Worm (Caenorhabditis elegans) whole organism, young adult: ENCODE results near the gene idpa-2.
A peak's percentile ranks its signal among the peaks of the same experiment; 100 is the strongest.

Experiments
- B0336.3 ChIP-seq: fragments of 200-800 bp; sonication (Bioruptor generic); IDR thresholded peaks from 2 replicates; pipeline ENCODE4 v1.3.6; 2022; ENCODE audit warnings: missing genetic modification characterization, missing compliant biosample characterization
- F39B2.1 ChIP-seq: fragments of 200-800 bp; sonication (Bioruptor generic); IDR thresholded peaks from 2 replicates; pipeline ENCODE4 v1.3.6; 2022; ENCODE audit warnings: missing genetic modification reagents, missing genetic modification characterization, missing compliant biosample characterization
- F52B5.7 ChIP-seq: sonication (generic microtip); optimal IDR thresholded peaks from 2 replicates; lab custom pipeline; 2016; ENCODE audit warnings: mild to moderate bottlenecking, missing genetic modification characterization, missing compliant biosample characterization
- Y53F4B.3 ChIP-seq: fragments of 200-800 bp; sonication (Bioruptor generic); IDR thresholded peaks from 2 replicates; pipeline ENCODE4 v1.3.6; 2022; ENCODE audit warnings: missing genetic modification reagents, missing genetic modification characterization, missing compliant biosample characterization
- Y53G8AR.9 ChIP-seq: fragments of 200-800 bp; sonication (Bioruptor generic); conservative IDR thresholded peaks from 2 replicates; pipeline ENCODE4 v1.3.6; 2022; ENCODE audit warnings: missing genetic modification reagents, missing genetic modification characterization, missing compliant biosample characterization
- Y67H2A.10 ChIP-seq: fragments of 200-800 bp; sonication (Bioruptor generic); conservative IDR thresholded peaks from 2 replicates; pipeline ENCODE4 v1.3.6; 2022; ENCODE audit warnings: missing genetic modification reagents, missing genetic modification characterization, missing compliant biosample characterization
- ZK185.1 ChIP-seq: sonication (generic microtip); optimal IDR thresholded peaks from 2 replicates; lab custom pipeline; 2016; ENCODE audit warnings: mild to moderate bottlenecking, missing genetic modification characterization, missing compliant biosample characterization; ENCODE audit not compliant: poor library complexity, severe bottlenecking
- ama-1 ChIP-seq, 3 experiments: fragments of 150-350 bp in 1 of 3; sonication (generic microtip) in 2 of 3; optimal IDR thresholded peaks; 2 replicates each; lab custom pipeline; 2014 to 2018; ENCODE audit warnings: missing biosample characterization in 2 of 3, missing genetic modification characterization in 2 of 3, missing genetic modification reagents in 2 of 3
- aptf-2 ChIP-seq: fragments of 200-800 bp; sonication (Bioruptor generic); conservative IDR thresholded peaks from 2 replicates; pipeline ENCODE4 v1.3.6; 2022; ENCODE audit warnings: missing genetic modification reagents, missing genetic modification characterization, missing compliant biosample characterization
- cebp-1 ChIP-seq, 2 experiments: fragments of 200-800 bp in 1 of 2; sonication (Bioruptor generic) in 1 of 2; sonication (generic microtip) in 1 of 2; IDR thresholded peaks in 1 of 2; optimal IDR thresholded peaks in 1 of 2; 2 replicates each; pipeline versions ENCODE4 v1.3.6 to Lab custom; 2017 to 2022; ENCODE audit warnings: missing compliant biosample characterization in 2 of 2, missing genetic modification characterization in 2 of 2, mild to moderate bottlenecking in 1 of 2, missing genetic modification reagents in 1 of 2, moderate library complexity in 1 of 2
- dox-1 ChIP-seq: fragments of 200-800 bp; sonication (Bioruptor generic); IDR thresholded peaks from 2 replicates; pipeline ENCODE4 v1.3.6; 2022; ENCODE audit warnings: missing genetic modification reagents, missing genetic modification characterization, missing compliant biosample characterization
- fkh-3 ChIP-seq: sonication (generic microtip); optimal IDR thresholded peaks from 2 replicates; lab custom pipeline; 2016; ENCODE audit warnings: mild to moderate bottlenecking, missing genetic modification characterization, missing compliant biosample characterization
- hlh-12 ChIP-seq: sonication (generic microtip); optimal IDR thresholded peaks from 2 replicates; lab custom pipeline; 2016; ENCODE audit warnings: missing genetic modification characterization, missing compliant biosample characterization
- hmg-1.2 ChIP-seq: fragments of 200-800 bp; sonication (Bioruptor generic); IDR thresholded peaks from 2 replicates; pipeline ENCODE4 v1.3.6; 2022; ENCODE audit warnings: missing genetic modification reagents, missing genetic modification characterization, missing compliant biosample characterization
- hrde-1 ChIP-seq: sonication (generic microtip); optimal IDR thresholded peaks from 2 replicates; lab custom pipeline; 2016; ENCODE audit warnings: missing genetic modification characterization, mild to moderate bottlenecking, missing compliant biosample characterization, moderate library complexity, missing genotype, missing genetic modification reagents, borderline replicate concordance
- let-607 ChIP-seq, 2 experiments: fragments of 200-800 bp in 1 of 2; sonication (Bioruptor generic) in 1 of 2; sonication (generic microtip) in 1 of 2; optimal IDR thresholded peaks; 2 replicates each; lab custom pipeline; 2016 to 2018; ENCODE audit warnings: mild to moderate bottlenecking in 2 of 2, missing compliant biosample characterization in 2 of 2, missing genetic modification characterization in 2 of 2, moderate library complexity in 2 of 2, missing genotype in 1 of 2
- lin-26 ChIP-seq: fragments of 200-800 bp; sonication (Bioruptor generic); IDR thresholded peaks from 2 replicates; pipeline ENCODE4 v1.3.6; 2022; ENCODE audit warnings: missing genetic modification reagents, missing genetic modification characterization, missing compliant biosample characterization
- madf-6 ChIP-seq: fragments of 200-800 bp; sonication (Bioruptor generic); IDR thresholded peaks from 2 replicates; pipeline ENCODE4 v1.3.6; 2022; ENCODE audit warnings: missing genetic modification reagents, missing genetic modification characterization, missing compliant biosample characterization
- nfya-1 ChIP-seq: sonication (generic microtip); optimal IDR thresholded peaks from 2 replicates; lab custom pipeline; 2017; ENCODE audit warnings: antibody characterized with exemption, missing compliant biosample characterization, missing genetic modification characterization, borderline replicate concordance; ENCODE audit not compliant: insufficient read depth
- nfyb-1 ChIP-seq: fragments of 200-800 bp; sonication (Bioruptor generic); IDR thresholded peaks from 2 replicates; pipeline ENCODE4 v1.3.6; 2022; ENCODE audit warnings: missing genetic modification reagents, missing genetic modification characterization, missing compliant biosample characterization
- nhr-179 ChIP-seq: sonication (generic microtip); optimal IDR thresholded peaks from 2 replicates; lab custom pipeline; 2016; ENCODE audit warnings: mild to moderate bottlenecking, missing genetic modification characterization, missing compliant biosample characterization
- pbrm-1 ChIP-seq: fragments of 200-800 bp; sonication (Bioruptor generic); IDR thresholded peaks from 2 replicates; pipeline ENCODE4 v1.3.6; 2022; ENCODE audit warnings: missing genetic modification reagents, missing genetic modification characterization, missing compliant biosample characterization
- sea-2 ChIP-seq: fragments of 200-800 bp; sonication (Bioruptor generic); IDR thresholded peaks from 2 replicates; pipeline ENCODE4 v1.3.6; 2022; ENCODE audit warnings: missing genetic modification characterization, missing compliant biosample characterization
- snpc-1.1 ChIP-seq: sonication (generic microtip); optimal IDR thresholded peaks from 2 replicates; lab custom pipeline; 2017; ENCODE audit warnings: missing genetic modification characterization, mild to moderate bottlenecking, missing compliant biosample characterization, antibody characterized with exemption, moderate library complexity, missing genotype, missing genetic modification reagents; ENCODE audit not compliant: insufficient read depth
- tbx-9 ChIP-seq: sonication (generic microtip); optimal IDR thresholded peaks from 2 replicates; lab custom pipeline; 2016; ENCODE audit warnings: borderline replicate concordance, missing genetic modification characterization, inconsistent platforms, missing compliant biosample characterization
- zfh-2 ChIP-seq: fragments of 200-800 bp; sonication (Bioruptor generic); conservative IDR thresholded peaks from 2 replicates; pipeline ENCODE4 v1.3.6; 2022; ENCODE audit warnings: missing genetic modification reagents, missing genetic modification characterization, missing compliant biosample characterization
- ztf-22 ChIP-seq: fragments of 200-800 bp; sonication (Bioruptor generic); optimal IDR thresholded peaks from 2 replicates; lab custom pipeline; 2018; ENCODE audit warnings: mild to moderate bottlenecking, missing genetic modification characterization, moderate library complexity, missing compliant biosample characterization
- ztf-25 ChIP-seq: fragments of 200-800 bp; sonication (Bioruptor generic); IDR thresholded peaks from 2 replicates; pipeline ENCODE4 v1.3.6; 2022; ENCODE audit warnings: missing genetic modification reagents, missing genetic modification characterization, missing compliant biosample characterization
- ztf-28 ChIP-seq: fragments of 200-800 bp; sonication (Bioruptor generic); IDR thresholded peaks from 2 replicates; pipeline ENCODE4 v1.3.6; 2022; ENCODE audit warnings: missing genetic modification reagents, missing genetic modification characterization, missing compliant biosample characterization
- ztf-3 ChIP-seq: fragments of 200-800 bp; sonication (Bioruptor generic); optimal IDR thresholded peaks from 2 replicates; lab custom pipeline; 2018; ENCODE audit warnings: mild to moderate bottlenecking, missing genetic modification characterization, missing compliant biosample characterization

idpa-2 gene

ce11 chrII:8749084-8749483 is 43.5 kb downstream of the idpa-2 start:
- no peak for TF ChIP-seq ztf-25 (GFP tag; lab: Robert Waterston, UW)

DNA sequence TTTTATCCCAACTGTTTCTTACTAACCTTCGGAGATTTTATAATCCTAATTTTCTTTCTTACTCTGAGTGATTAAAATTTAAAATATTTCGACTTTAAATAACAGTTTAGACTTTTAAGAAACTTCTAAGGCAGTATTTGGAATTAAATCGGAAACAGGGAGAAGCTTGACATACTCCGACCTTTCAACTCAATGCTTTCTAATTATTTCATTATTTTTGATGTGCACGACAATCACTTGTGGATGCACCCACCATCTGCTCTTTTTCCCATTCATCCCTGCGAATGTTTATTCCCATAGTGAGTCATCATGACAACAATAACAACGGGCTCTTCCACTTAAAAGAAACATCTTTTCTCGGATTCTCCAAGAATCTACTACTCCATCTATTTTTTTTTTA is 43.9 kb downstream of the idpa-2 start:
- TF ChIP-seq hlh-12 (tag; lab: Kevin White, UChicago) (no peak), madf-6 (GFP tag; lab: Robert Waterston, UW) (no peak), nfyb-1 (GFP tag; lab: Robert Waterston, UW) (no peak), fkh-3 (no peak), cebp-1 (GFP tag; IDR thresholded peaks at IDR 0.05; lab: Robert Waterston, UW) (no peak), cebp-1 (tag; optimal IDR thresholded peaks at IDR 0.05; lab: Kevin White, UChicago) (no peak), B0336.3 (GFP tag; lab: Robert Waterston, UW) (no peak), snpc-1.1 (tag; lab: Kevin White, UChicago) (no peak), aptf-2 (GFP tag; lab: Robert Waterston, UW) (no peak), hrde-1 (tag; lab: Kevin White, UChicago) (no peak), lin-26 (GFP tag; lab: Robert Waterston, UW) (no peak), ztf-3 (GFP tag; lab: Kevin White, UChicago) (no peak), ztf-22 (GFP tag; lab: Kevin White, UChicago) (no peak), nfya-1 (tag; lab: Kevin White, UChicago) (no peak)

- TF ChIP-seq tbx-9 (tag; lab: Kevin White, UChicago) (peak; percentile 58), Y53G8AR.9 (GFP tag; lab: Robert Waterston, UW) (no peak), Y67H2A.10 (GFP tag; lab: Robert Waterston, UW) (no peak), cebp-1 (GFP tag; IDR thresholded peaks at IDR 0.05; lab: Robert Waterston, UW) (peak; percentile 50; the same call in 1 of the 2 replicates), cebp-1 (tag; optimal IDR thresholded peaks at IDR 0.05; lab: Kevin White, UChicago) (peak; percentile 27), hlh-12 (tag; lab: Kevin White, UChicago) (no peak), hmg-1.2 (GFP tag; lab: Robert Waterston, UW) (no peak; the same call in 1 of the 2 replicates), let-607 (tag; optimal IDR thresholded peaks at IDR 0.05; lab: Kevin White, UChicago) (no peak), F52B5.7 (tag; lab: Kevin White, UChicago) (peak; percentile 4), ZK185.1 (tag; lab: Kevin White, UChicago) (peak; percentile 49), ztf-28 (GFP tag; lab: Robert Waterston, UW) (0 out of 2 replicates have a peak, but pooled peaks have one; percentile 25), pbrm-1 (GFP tag; lab: Robert Waterston, UW) (no peak), sea-2 (GFP tag; lab: Robert Waterston, UW) (no peak), F39B2.1 (GFP tag; lab: Robert Waterston, UW) (no peak), ama-1 (optimal IDR thresholded peaks at IDR 0.05; lab: Kevin White, UChicago) (no peak), ama-1 (GFP tag; optimal IDR thresholded peaks at IDR 0.05; lab: Kevin White, UChicago) (peak in 1 of 2 experiments; percentile 22), Y53F4B.3 (no peak), zfh-2 (peak; percentile 73), nhr-179 (tag; lab: Kevin White, UChicago) (no peak), nfyb-1 (GFP tag; lab: Robert Waterston, UW) (no peak), fkh-3 (no peak), dox-1 (GFP tag; lab: Robert Waterston, UW) (peak; percentile 10; the same call in 1 of the 2 replicates)
Observed at ce11 chrII:8747939-8748352, 44.6 kb downstream of the idpa-2 start.
